Worm (Caenorhabditis elegans) whole organism, L4/young adult: Measurements from ENCODE around the gene F17E9.15.

Source experiments
- W03F9.2 ChIP-seq: fragments of 150-350 bp; optimal IDR thresholded peaks from 2 replicates; lab custom pipeline; 2014; ENCODE audit warnings: missing biosample characterization, missing genetic modification characterization
- him-1 ChIP-seq: sonication (generic microtip); optimal IDR thresholded peaks from 2 replicates; lab custom pipeline; 2016; ENCODE audit warnings: missing genotype, missing genetic modification reagents, missing genetic modification characterization, missing compliant biosample characterization

DNA sequence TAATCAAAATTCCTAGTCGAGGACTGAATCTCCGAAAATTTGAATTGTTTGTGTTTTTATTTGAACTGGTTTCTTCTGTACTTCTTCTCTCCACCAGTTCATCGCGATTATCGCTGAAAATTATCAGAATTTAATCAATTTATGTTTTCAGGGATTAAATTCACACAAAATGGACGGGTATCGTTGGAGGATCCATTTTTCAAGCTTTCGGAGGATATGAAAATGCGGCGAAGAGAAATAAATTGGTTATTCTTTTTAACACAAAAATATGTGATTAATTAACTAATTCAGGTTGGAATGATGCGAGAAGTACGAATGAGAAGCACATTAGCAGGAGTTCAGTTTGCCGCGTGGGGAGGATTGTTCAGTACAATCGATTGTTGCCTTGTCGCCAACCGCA lies 49.1 kb downstream of the F17E9.15 start, which contains the start of gene timm-17B.2:
- no peak for TF ChIP-seq W03F9.2 (tag; lab: Kevin White, UChicago)
- no peak for TF ChIP-seq him-1 (tag; lab: Kevin White, UChicago)
